Worm (Caenorhabditis elegans) whole organism, L2 larva: ENCODE data around the gene sulp-4.
A peak's percentile ranks its signal among the peaks of the same experiment; 100 is the strongest.

Experiments
- C34F6.9 ChIP-seq: fragments of 150-350 bp; optimal IDR thresholded peaks from 2 replicates; lab custom pipeline; 2014; ENCODE audit warnings: missing biosample characterization, missing genetic modification characterization
- ZK546.5 ChIP-seq: sonication (generic microtip); optimal IDR thresholded peaks from 2 replicates; lab custom pipeline; 2017; ENCODE audit warnings: missing biosample characterization, missing genetic modification characterization
- alr-1 ChIP-seq: fragments of 150-350 bp; optimal IDR thresholded peaks from 2 replicates; lab custom pipeline; 2014; ENCODE audit warnings: missing biosample characterization, missing genetic modification characterization
- aly-2 ChIP-seq: fragments of 150-350 bp; optimal IDR thresholded peaks from 2 replicates; lab custom pipeline; 2014; ENCODE audit warnings: missing biosample characterization, missing genetic modification characterization
- ama-1 ChIP-seq: fragments of 150-350 bp; optimal IDR thresholded peaks from 2 replicates; lab custom pipeline; 2018; ENCODE audit warnings: inconsistent platforms
- blmp-1 ChIP-seq: sonication (generic microtip); optimal IDR thresholded peaks from 2 replicates; lab custom pipeline; 2017; ENCODE audit warnings: missing genetic modification characterization, mild to moderate bottlenecking, missing compliant biosample characterization, antibody characterized with exemption, moderate library complexity; ENCODE audit not compliant: insufficient read depth
- ceh-16 ChIP-seq: fragments of 150-350 bp; optimal IDR thresholded peaks from 2 replicates; lab custom pipeline; 2014; ENCODE audit warnings: missing biosample characterization, missing genetic modification characterization
- ceh-82 ChIP-seq: fragments of 150-350 bp; optimal IDR thresholded peaks from 2 replicates; lab custom pipeline; 2014; ENCODE audit warnings: missing biosample characterization, missing genetic modification characterization
- crh-2 ChIP-seq: sonication (generic microtip); optimal IDR thresholded peaks from 2 replicates; lab custom pipeline; 2017; ENCODE audit warnings: missing biosample characterization, missing genetic modification characterization
- egl-27 ChIP-seq: sonication (generic microtip); optimal IDR thresholded peaks from 3 replicates; lab custom pipeline; 2017; ENCODE audit warnings: missing biosample characterization, missing genetic modification reagents, missing genetic modification characterization
- elt-1 ChIP-seq: fragments of 150-350 bp; optimal IDR thresholded peaks from 2 replicates; lab custom pipeline; 2014; ENCODE audit warnings: missing biosample characterization, missing genetic modification characterization
- fos-1 ChIP-seq: fragments of 150-350 bp; optimal IDR thresholded peaks from 2 replicates; lab custom pipeline; 2014; ENCODE audit warnings: missing biosample characterization, missing genetic modification characterization
- gmeb-1 ChIP-seq: fragments of 150-350 bp; optimal IDR thresholded peaks from 2 replicates; lab custom pipeline; 2014; ENCODE audit warnings: missing biosample characterization, missing genetic modification characterization
- lin-11 ChIP-seq: fragments of 150-350 bp; sonication (generic microtip); optimal IDR thresholded peaks from 2 replicates; lab custom pipeline; 2014; ENCODE audit warnings: missing biosample characterization, missing genetic modification characterization, inconsistent platforms, mixed read lengths
- lin-39 ChIP-seq: fragments of 150-350 bp; optimal IDR thresholded peaks from 2 replicates; lab custom pipeline; 2014; ENCODE audit warnings: missing biosample characterization, missing genetic modification reagents, missing genetic modification characterization
- lsy-2 ChIP-seq, 2 experiments: fragments of 150-350 bp in 1 of 2; sonication (generic microtip) in 1 of 2; optimal IDR thresholded peaks; 2 replicates each; lab custom pipeline; 2014 to 2017; ENCODE audit warnings: missing biosample characterization in 2 of 2, missing genetic modification characterization in 2 of 2
- mab-5 ChIP-seq: fragments of 150-350 bp; optimal IDR thresholded peaks from 2 replicates; lab custom pipeline; 2014; ENCODE audit warnings: missing biosample characterization, missing genetic modification characterization
- mdl-1 ChIP-seq, 2 experiments: fragments of 150-350 bp in 1 of 2; sonication (generic microtip) in 1 of 2; optimal IDR thresholded peaks; 2 replicates each; lab custom pipeline; 2017; ENCODE audit warnings: missing biosample characterization in 2 of 2, missing genetic modification characterization in 2 of 2
- nhr-10 ChIP-seq: sonication (generic microtip); optimal IDR thresholded peaks from 2 replicates; lab custom pipeline; 2017; ENCODE audit warnings: missing biosample characterization, missing genetic modification characterization
- nhr-11 ChIP-seq: fragments of 150-350 bp; optimal IDR thresholded peaks from 2 replicates; lab custom pipeline; 2014; ENCODE audit warnings: missing biosample characterization, missing genetic modification characterization
- nhr-12 ChIP-seq: fragments of 150-350 bp; optimal IDR thresholded peaks from 2 replicates; lab custom pipeline; 2014; ENCODE audit warnings: missing biosample characterization, missing genetic modification characterization
- nhr-21 ChIP-seq: fragments of 150-350 bp; optimal IDR thresholded peaks from 2 replicates; lab custom pipeline; 2014; ENCODE audit warnings: missing biosample characterization, missing genetic modification characterization
- nhr-237 ChIP-seq: fragments of 150-350 bp; optimal IDR thresholded peaks from 2 replicates; lab custom pipeline; 2014; ENCODE audit warnings: missing biosample characterization, missing genetic modification characterization
- nhr-6 ChIP-seq: fragments of 150-350 bp; optimal IDR thresholded peaks from 2 replicates; lab custom pipeline; 2014; ENCODE audit warnings: missing biosample characterization, missing genetic modification characterization
- nhr-77 ChIP-seq: fragments of 150-350 bp; optimal IDR thresholded peaks from 2 replicates; lab custom pipeline; 2014; ENCODE audit warnings: missing biosample characterization, missing genetic modification characterization
- peb-1 ChIP-seq: fragments of 150-350 bp; optimal IDR thresholded peaks from 2 replicates; lab custom pipeline; 2014; ENCODE audit warnings: missing biosample characterization, missing genetic modification characterization
- sem-4 ChIP-seq: fragments of 150-350 bp; optimal IDR thresholded peaks from 2 replicates; lab custom pipeline; 2014; ENCODE audit warnings: missing biosample characterization, missing genetic modification reagents, missing genetic modification characterization
- skn-1 ChIP-seq: sonication (generic microtip); optimal IDR thresholded peaks from 2 replicates; lab custom pipeline; 2017; ENCODE audit warnings: missing biosample characterization, missing genetic modification characterization
- sma-9 ChIP-seq, 2 experiments: fragments of 150-350 bp in 1 of 2; sonication (generic microtip) in 1 of 2; optimal IDR thresholded peaks; 2 replicates each; lab custom pipeline; 2014 to 2016; ENCODE audit warnings: missing genetic modification characterization in 2 of 2, mild to moderate bottlenecking in 1 of 2, missing biosample characterization in 1 of 2, missing compliant biosample characterization in 1 of 2, missing genetic modification reagents in 1 of 2, moderate library complexity in 1 of 2
- unc-55 ChIP-seq: fragments of 150-350 bp; sonication (generic microtip); optimal IDR thresholded peaks from 3 replicates; lab custom pipeline; 2014; ENCODE audit warnings: missing biosample characterization, missing genetic modification reagents, missing genetic modification characterization
- unc-62 ChIP-seq: fragments of 150-350 bp; optimal IDR thresholded peaks from 2 replicates; lab custom pipeline; 2014; ENCODE audit warnings: missing biosample characterization, missing genetic modification reagents, missing genetic modification characterization
- zag-1 ChIP-seq: fragments of 150-350 bp; optimal IDR thresholded peaks from 2 replicates; lab custom pipeline; 2014; ENCODE audit warnings: missing biosample characterization, missing genetic modification characterization
- ztf-1 ChIP-seq: fragments of 200-800 bp; sonication (Bioruptor generic); conservative IDR thresholded peaks from 2 replicates; pipeline ENCODE4 v1.3.6; 2022; ENCODE audit warnings: missing genetic modification characterization, missing compliant biosample characterization
- ztf-4 ChIP-seq: fragments of 150-350 bp; optimal IDR thresholded peaks from 2 replicates; lab custom pipeline; 2014; ENCODE audit warnings: missing biosample characterization, missing genetic modification characterization

sulp-4 gene

ce11 chrV:11861880-11862544, 13.1 kb upstream of the sulp-4 start:
- TF ChIP-seq nhr-12 (tag; lab: Kevin White, UChicago) (no peak), nhr-21 (peak; percentile 29), elt-1 (tag; lab: Kevin White, UChicago) (no peak), ztf-4 (no peak), fos-1 (tag; lab: Kevin White, UChicago) (peak; percentile 63), sma-9 (GFP tag; optimal IDR thresholded peaks at IDR 0.05; lab: Kevin White, UChicago) (peak; percentile 27), sma-9 (tag; optimal IDR thresholded peaks at IDR 0.05; lab: Kevin White, UChicago) (no peak), ZK546.5 (no peak), lin-11 (tag; lab: Kevin White, UChicago) (no peak), ceh-16 (tag; lab: Kevin White, UChicago) (no peak), egl-27 (tag; lab: Kevin White, UChicago) (no peak), ceh-82 (no peak), ztf-1 (GFP tag; lab: Robert Waterston, UW) (no peak), aly-2 (tag; lab: Kevin White, UChicago) (no peak), unc-55 (GFP tag; lab: Kevin White, UChicago) (no peak), lin-39 (tag; lab: Kevin White, UChicago) (no peak), crh-2 (tag; lab: Kevin White, UChicago) (no peak), nhr-11 (tag; lab: Kevin White, UChicago) (no peak), alr-1 (tag; lab: Kevin White, UChicago) (no peak), lsy-2 (tag; optimal IDR thresholded peaks at IDR 0.05; lab: Kevin White, UChicago) (peak in 1 of 2 experiments; percentile 20), nhr-6 (no peak)

DNA sequence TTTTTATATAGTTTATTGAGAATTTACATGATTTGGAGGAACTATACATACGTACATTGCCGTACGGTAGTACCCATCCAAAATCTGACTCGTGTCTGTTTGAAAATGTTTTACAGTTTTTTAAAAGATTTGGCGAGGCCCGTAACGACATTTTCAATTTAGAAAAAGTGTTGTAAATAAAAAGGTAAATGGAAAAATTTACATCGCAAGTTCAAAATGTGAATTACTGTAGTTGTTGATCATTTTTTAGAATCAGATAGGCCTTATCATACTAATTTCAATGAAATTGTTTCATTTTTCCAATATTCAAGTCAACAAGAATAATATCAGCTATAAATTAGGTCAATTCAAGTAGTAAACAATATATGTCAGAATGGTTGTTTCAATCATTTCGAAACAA, 12.3 kb upstream of the sulp-4 start, which contains the start of gene R13H4.6:
TSS of gene R13H4.6 (plus strand) at position 301 of the 400 bp plus-strand sequence.
- TF ChIP-seq blmp-1 (tag; lab: Kevin White, UChicago) (no peak), unc-62 (GFP tag; lab: Kevin White, UChicago) (no peak), ztf-1 (GFP tag; lab: Robert Waterston, UW) (no peak), nhr-12 (tag; lab: Kevin White, UChicago) (no peak), nhr-77 (tag; lab: Kevin White, UChicago) (no peak), gmeb-1 (tag; lab: Kevin White, UChicago) (no peak), nhr-10 (tag; lab: Kevin White, UChicago) (no peak), skn-1 (tag; lab: Kevin White, UChicago) (no peak), lin-11 (tag; lab: Kevin White, UChicago) (no peak), ZK546.5 (no peak), ama-1 (lab: Kevin White, UChicago) (no peak), aly-2 (tag; lab: Kevin White, UChicago) (no peak), sma-9 (GFP tag; optimal IDR thresholded peaks at IDR 0.05; lab: Kevin White, UChicago) (no peak), sma-9 (tag; optimal IDR thresholded peaks at IDR 0.05; lab: Kevin White, UChicago) (no peak)

DNA sequence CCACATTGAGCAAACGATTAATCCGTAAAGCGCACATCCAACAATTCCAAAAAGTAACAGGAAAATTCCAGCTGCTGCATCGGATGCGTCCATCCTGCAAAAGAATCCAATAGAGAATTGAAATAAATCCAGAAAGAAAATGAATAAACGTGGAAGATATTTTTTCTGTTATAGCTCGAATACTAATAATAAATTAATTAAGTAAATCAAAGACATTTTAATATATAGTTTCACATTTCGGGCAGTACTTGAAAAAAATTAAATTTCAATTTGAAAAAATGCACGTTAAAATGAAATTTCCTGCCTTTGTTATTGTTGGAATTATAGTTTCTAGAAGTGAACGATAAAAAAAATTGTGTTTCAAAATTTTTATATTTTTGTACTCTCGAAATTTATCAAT, 7.0 kb upstream of the sulp-4 start, which contains the start of gene R13H4.7:
TSS of gene R13H4.7 (minus strand) at position 101 of the 400 bp plus-strand sequence.
- no peak for TF ChIP-seq ztf-4
- no peak for TF ChIP-seq peb-1 (tag; lab: Kevin White, UChicago)
- no peak for TF ChIP-seq elt-1 (tag; lab: Kevin White, UChicago)
- no peak for TF ChIP-seq ceh-82
- no peak for TF ChIP-seq mdl-1 (tag; optimal IDR thresholded peaks at IDR 0.05; lab: Kevin White, UChicago)
- no peak for TF ChIP-seq unc-55 (GFP tag; lab: Kevin White, UChicago)
- no peak for TF ChIP-seq nhr-6
- TF ChIP-seq crh-2 (tag; lab: Kevin White, UChicago) = no peak
- no peak for TF ChIP-seq zag-1
- TF ChIP-seq C34F6.9 = no peak

- TF ChIP-seq sem-4 (tag; lab: Kevin White, UChicago) = no peak
- TF ChIP-seq egl-27 (tag; lab: Kevin White, UChicago) = no peak
Observed at ce11 chrV:11876657-11877056, 1.5 kb downstream of the sulp-4 start.

DNA sequence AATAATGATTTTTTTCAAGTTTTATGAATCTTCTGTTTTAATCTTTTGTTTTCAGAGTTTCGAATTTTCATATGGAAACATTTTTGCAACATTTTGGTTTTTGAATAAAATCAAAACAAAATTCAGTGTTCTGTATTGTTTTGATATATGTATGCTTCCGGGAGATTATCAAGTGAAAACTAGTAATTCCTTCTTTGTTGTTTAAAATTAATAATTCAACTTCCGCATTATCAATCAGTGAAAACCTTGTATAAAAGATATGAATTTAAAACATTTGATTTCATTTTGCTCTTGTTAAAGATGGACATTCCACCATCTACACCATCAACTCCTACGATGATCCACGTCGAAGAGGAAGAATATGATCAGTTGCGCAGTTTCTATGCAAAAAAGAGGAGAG, 4.6 kb downstream of the sulp-4 start, which contains the start of gene sulp-5:
TSS of gene sulp-5 (plus strand) at position 301 of the 400 bp plus-strand sequence.
- TF ChIP-seq C34F6.9 (no peak), mab-5 (tag; lab: Kevin White, UChicago) (no peak), nhr-10 (tag; lab: Kevin White, UChicago) (no peak), ceh-82 (no peak), mdl-1 (tag; optimal IDR thresholded peaks at IDR 0.05; lab: Kevin White, UChicago) (no peak), zag-1 (no peak), fos-1 (tag; lab: Kevin White, UChicago) (no peak), nhr-237 (tag; lab: Kevin White, UChicago) (no peak)
